Fruit fly (Drosophila melanogaster): ENCODE measurements around the gene Strip.
A peak's percentile ranks its signal among the peaks of the same experiment; 100 is the strongest.

DNA sequence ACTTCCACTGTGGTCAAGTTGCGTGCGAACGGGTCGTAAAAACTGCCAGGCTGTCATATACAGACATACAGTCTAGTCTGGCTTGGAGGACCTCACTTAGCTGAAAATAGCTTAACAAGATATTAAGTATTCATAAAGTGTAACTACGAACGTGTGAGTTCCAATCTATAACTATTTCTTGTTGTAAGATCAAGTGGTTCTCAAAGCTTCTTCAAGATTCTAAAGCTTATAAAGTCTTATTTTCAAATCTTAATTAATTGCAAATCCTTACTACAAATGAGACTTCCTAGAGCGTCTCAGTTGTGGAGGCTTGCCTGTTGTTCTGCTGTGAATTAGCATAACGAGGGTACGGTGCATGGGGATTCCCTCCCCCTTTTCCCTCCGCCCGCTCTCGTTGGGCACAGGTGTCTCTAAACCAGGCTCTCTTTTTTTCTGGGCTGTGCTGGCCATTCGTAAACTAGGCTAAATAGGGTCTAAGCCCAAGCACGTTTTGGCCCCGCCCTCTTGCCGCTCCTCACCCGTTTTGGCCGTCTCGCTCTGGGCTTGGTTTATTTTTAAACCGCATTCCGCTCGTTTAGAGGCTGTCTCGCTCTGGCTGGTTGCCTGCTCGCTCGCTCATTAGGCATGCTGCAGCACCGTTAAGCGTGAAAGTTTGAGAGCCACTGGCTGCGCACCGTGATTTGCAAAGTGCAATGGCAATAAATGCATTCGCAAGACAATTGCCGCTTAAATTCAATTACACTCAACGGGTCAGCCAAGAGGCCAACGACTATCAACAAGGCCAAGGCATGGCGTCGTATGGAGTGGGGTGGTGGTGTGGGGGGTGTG lies 9.6 kb upstream of the Strip start:
- TF ChIP-seq Mnt (GFP tag; optimal IDR thresholded peaks at IDR 0.05) (peak; percentile 14), CG5204 (GFP tag; optimal IDR thresholded peaks at IDR 0.05) (no peak), CG14711 (tag; optimal IDR thresholded peaks at IDR 0.05) (no peak)

All from whole organism, adult.